Worm (Caenorhabditis elegans) whole organism, L2 larva: ENCODE data around the gene lmd-4.

Source experiments
- C34F6.9 ChIP-seq: fragments of 150-350 bp; optimal IDR thresholded peaks from 2 replicates; lab custom pipeline; 2014; ENCODE audit warnings: missing biosample characterization, missing genetic modification characterization
- Y55F3AM.14 ChIP-seq: fragments of 200-800 bp; sonication (Bioruptor generic); optimal IDR thresholded peaks from 2 replicates; lab custom pipeline; 2018; ENCODE audit warnings: mild to moderate bottlenecking, missing genetic modification characterization, missing compliant biosample characterization
- ZK546.5 ChIP-seq: sonication (generic microtip); optimal IDR thresholded peaks from 2 replicates; lab custom pipeline; 2017; ENCODE audit warnings: missing biosample characterization, missing genetic modification characterization
- alr-1 ChIP-seq: fragments of 150-350 bp; optimal IDR thresholded peaks from 2 replicates; lab custom pipeline; 2014; ENCODE audit warnings: missing biosample characterization, missing genetic modification characterization
- aly-2 ChIP-seq: fragments of 150-350 bp; optimal IDR thresholded peaks from 2 replicates; lab custom pipeline; 2014; ENCODE audit warnings: missing biosample characterization, missing genetic modification characterization
- ama-1 ChIP-seq: fragments of 150-350 bp; optimal IDR thresholded peaks from 2 replicates; lab custom pipeline; 2018; ENCODE audit warnings: inconsistent platforms
- dmd-4 ChIP-seq: sonication (generic microtip); optimal IDR thresholded peaks from 2 replicates; lab custom pipeline; 2017; ENCODE audit warnings: missing biosample characterization, missing genetic modification characterization
- egl-27 ChIP-seq: sonication (generic microtip); optimal IDR thresholded peaks from 3 replicates; lab custom pipeline; 2017; ENCODE audit warnings: missing biosample characterization, missing genetic modification reagents, missing genetic modification characterization
- elt-1 ChIP-seq: fragments of 150-350 bp; optimal IDR thresholded peaks from 2 replicates; lab custom pipeline; 2014; ENCODE audit warnings: missing biosample characterization, missing genetic modification characterization
- elt-3 ChIP-seq: sonication (generic microtip); optimal IDR thresholded peaks from 2 replicates; lab custom pipeline; 2017; ENCODE audit warnings: missing biosample characterization, missing genetic modification characterization
- fos-1 ChIP-seq: fragments of 150-350 bp; optimal IDR thresholded peaks from 2 replicates; lab custom pipeline; 2014; ENCODE audit warnings: missing biosample characterization, missing genetic modification characterization
- gmeb-1 ChIP-seq: fragments of 150-350 bp; optimal IDR thresholded peaks from 2 replicates; lab custom pipeline; 2014; ENCODE audit warnings: missing biosample characterization, missing genetic modification characterization
- lin-11 ChIP-seq: fragments of 150-350 bp; sonication (generic microtip); optimal IDR thresholded peaks from 2 replicates; lab custom pipeline; 2014; ENCODE audit warnings: missing biosample characterization, missing genetic modification characterization, inconsistent platforms, mixed read lengths
- lin-13 ChIP-seq: fragments of 150-350 bp; optimal IDR thresholded peaks from 2 replicates; lab custom pipeline; 2014; ENCODE audit warnings: missing biosample characterization, missing genetic modification reagents, missing genetic modification characterization
- lsy-2 ChIP-seq, 2 experiments: fragments of 150-350 bp in 1 of 2; sonication (generic microtip) in 1 of 2; optimal IDR thresholded peaks; 2 replicates each; lab custom pipeline; 2014 to 2017; ENCODE audit warnings: missing biosample characterization in 2 of 2, missing genetic modification characterization in 2 of 2
- mab-5 ChIP-seq: fragments of 150-350 bp; optimal IDR thresholded peaks from 2 replicates; lab custom pipeline; 2014; ENCODE audit warnings: missing biosample characterization, missing genetic modification characterization
- mdl-1 ChIP-seq, 2 experiments: fragments of 150-350 bp in 1 of 2; sonication (generic microtip) in 1 of 2; optimal IDR thresholded peaks; 2 replicates each; lab custom pipeline; 2017; ENCODE audit warnings: missing biosample characterization in 2 of 2, missing genetic modification characterization in 2 of 2
- nhr-11 ChIP-seq: fragments of 150-350 bp; optimal IDR thresholded peaks from 2 replicates; lab custom pipeline; 2014; ENCODE audit warnings: missing biosample characterization, missing genetic modification characterization
- nhr-12 ChIP-seq: fragments of 150-350 bp; optimal IDR thresholded peaks from 2 replicates; lab custom pipeline; 2014; ENCODE audit warnings: missing biosample characterization, missing genetic modification characterization
- nhr-129 ChIP-seq: fragments of 150-350 bp; optimal IDR thresholded peaks from 2 replicates; lab custom pipeline; 2014; ENCODE audit warnings: missing biosample characterization, missing genetic modification characterization
- nhr-23 ChIP-seq: fragments of 150-350 bp; optimal IDR thresholded peaks from 2 replicates; lab custom pipeline; 2014; ENCODE audit warnings: missing biosample characterization, missing genetic modification reagents, missing genetic modification characterization
- nhr-25 ChIP-seq: fragments of 150-350 bp; sonication (generic microtip); optimal IDR thresholded peaks from 3 replicates; lab custom pipeline; 2014; ENCODE audit warnings: missing biosample characterization, missing genetic modification characterization
- nhr-77 ChIP-seq: fragments of 150-350 bp; optimal IDR thresholded peaks from 2 replicates; lab custom pipeline; 2014; ENCODE audit warnings: missing biosample characterization, missing genetic modification characterization
- sem-4 ChIP-seq: fragments of 150-350 bp; optimal IDR thresholded peaks from 2 replicates; lab custom pipeline; 2014; ENCODE audit warnings: missing biosample characterization, missing genetic modification reagents, missing genetic modification characterization
- sma-3 ChIP-seq: sonication (generic microtip); optimal IDR thresholded peaks from 2 replicates; lab custom pipeline; 2016; ENCODE audit warnings: missing genetic modification reagents, missing genetic modification characterization, missing compliant biosample characterization
- sma-9 ChIP-seq, 2 experiments: fragments of 150-350 bp in 1 of 2; sonication (generic microtip) in 1 of 2; optimal IDR thresholded peaks; 2 replicates each; lab custom pipeline; 2014 to 2016; ENCODE audit warnings: missing genetic modification characterization in 2 of 2, mild to moderate bottlenecking in 1 of 2, missing biosample characterization in 1 of 2, missing compliant biosample characterization in 1 of 2, missing genetic modification reagents in 1 of 2, moderate library complexity in 1 of 2
- zag-1 ChIP-seq: fragments of 150-350 bp; optimal IDR thresholded peaks from 2 replicates; lab custom pipeline; 2014; ENCODE audit warnings: missing biosample characterization, missing genetic modification characterization
- ztf-1 ChIP-seq: fragments of 200-800 bp; sonication (Bioruptor generic); conservative IDR thresholded peaks from 2 replicates; pipeline ENCODE4 v1.3.6; 2022; ENCODE audit warnings: missing genetic modification characterization, missing compliant biosample characterization
- ztf-11 ChIP-seq: sonication (generic microtip); optimal IDR thresholded peaks from 2 replicates; lab custom pipeline; 2017; ENCODE audit warnings: missing biosample characterization, missing genetic modification characterization

Gene lmd-4

ce11 chrV:7275491-7275890 lies 45.3 kb downstream of the lmd-4 start, which contains the start of gene C13A2.5:
TSS of gene C13A2.5 (plus strand) at chrV:7275791.
- TF ChIP-seq lin-13 (no peak), sem-4 (tag; lab: Kevin White, UChicago) (no peak), ztf-11 (tag; lab: Kevin White, UChicago) (no peak), gmeb-1 (tag; lab: Kevin White, UChicago) (no peak), sma-3 (GFP tag; lab: Kevin White, UChicago) (no peak), aly-2 (tag; lab: Kevin White, UChicago) (no peak), lsy-2 (tag; optimal IDR thresholded peaks at IDR 0.05; lab: Kevin White, UChicago) (no peak), ama-1 (lab: Kevin White, UChicago) (no peak)

- TF ChIP-seq Y55F3AM.14 (GFP tag; lab: Kevin White, UChicago) = no peak
- TF ChIP-seq nhr-25 (tag; lab: Kevin White, UChicago) = no peak
- TF ChIP-seq aly-2 (tag; lab: Kevin White, UChicago) = no peak
- TF ChIP-seq mdl-1 (tag; optimal IDR thresholded peaks at IDR 0.05; lab: Kevin White, UChicago) = no peak
- TF ChIP-seq dmd-4 = no peak
- no peak for TF ChIP-seq nhr-23 (tag; lab: Kevin White, UChicago)
- no peak for TF ChIP-seq egl-27
- no peak for TF ChIP-seq sma-9 (GFP tag; optimal IDR thresholded peaks at IDR 0.05; lab: Kevin White, UChicago)
- no peak for TF ChIP-seq sma-9 (tag; optimal IDR thresholded peaks at IDR 0.05; lab: Kevin White, UChicago)
- TF ChIP-seq nhr-129 = no peak
- no peak for TF ChIP-seq ZK546.5 (tag; lab: Kevin White, UChicago)
- no peak for TF ChIP-seq nhr-12 (tag; lab: Kevin White, UChicago)
- TF ChIP-seq elt-1 (tag; lab: Kevin White, UChicago) = no peak
Measured at ce11 chrV:7274992-7275391, 45.8 kb downstream of the lmd-4 start, which contains the start of gene C13A2.10. TSS of gene C13A2.10 (minus strand) at chrV:7275092.

- no peak for TF ChIP-seq alr-1 (tag; lab: Kevin White, UChicago)
Measured at ce11 chrV:7269399-7269798, 51.4 kb downstream of the lmd-4 start, which contains the start of gene C13A2.6. TSS of gene C13A2.6 (plus strand) at chrV:7269699.

- TF ChIP-seq gmeb-1 (tag; lab: Kevin White, UChicago) (no peak), nhr-77 (no peak), fos-1 (no peak), elt-3 (tag; lab: Kevin White, UChicago) (no peak), nhr-23 (tag; lab: Kevin White, UChicago) (no peak), lin-11 (tag; lab: Kevin White, UChicago) (no peak), sma-3 (GFP tag; lab: Kevin White, UChicago) (no peak), nhr-11 (tag; lab: Kevin White, UChicago) (no peak), C34F6.9 (tag; lab: Kevin White, UChicago) (no peak), zag-1 (tag; lab: Kevin White, UChicago) (no peak), mab-5 (tag; lab: Kevin White, UChicago) (no peak), ztf-1 (GFP tag; lab: Robert Waterston, UW) (no peak)
Measured at ce11 chrV:7266021-7266420, 54.8 kb downstream of the lmd-4 start, which contains the start of gene C13A2.7. TSS of gene C13A2.7 (plus strand) at chrV:7266321.
